Worm (Caenorhabditis elegans) whole organism, L4 larva: ENCODE data around the gene rps-0.
A peak's percentile ranks its signal among the peaks of the same experiment; 100 is the strongest.

ENCODE experiments used
- F26F4.8 ChIP-seq: fragments of 200-800 bp; sonication (Bioruptor generic); conservative IDR thresholded peaks from 2 replicates; pipeline ENCODE4 v1.3.6; 2022; ENCODE audit warnings: missing genetic modification characterization, missing compliant biosample characterization
- ZK546.5 ChIP-seq, 2 experiments: sonication (generic microtip); optimal IDR thresholded peaks; 2 replicates each; lab custom pipeline; 2017; ENCODE audit warnings: missing biosample characterization in 2 of 2, missing genetic modification characterization in 2 of 2
- aha-1 ChIP-seq: fragments of 150-350 bp; peaks from one replicate; lab custom pipeline; 2014; ENCODE audit warnings: missing biosample characterization, missing genetic modification characterization
- arid-1 ChIP-seq: fragments of 200-800 bp; sonication (Bioruptor generic); conservative IDR thresholded peaks from 2 replicates; pipeline ENCODE4 v1.3.6; 2022; ENCODE audit warnings: missing genetic modification reagents, missing genetic modification characterization, missing compliant biosample characterization
- daf-16 ChIP-seq, 3 experiments: sonication (generic microtip); optimal IDR thresholded peaks; 2 replicates each; lab custom pipeline; 2016 to 2017; ENCODE audit warnings: missing genetic modification characterization in 3 of 3, missing genetic modification reagents in 3 of 3, mild to moderate bottlenecking in 2 of 3, missing compliant biosample characterization in 2 of 3, missing biosample characterization in 1 of 3, moderate library complexity in 1 of 3
- dpl-1 ChIP-seq: fragments of 150-350 bp; optimal IDR thresholded peaks from 2 replicates; lab custom pipeline; 2014; ENCODE audit warnings: missing biosample characterization, missing genetic modification reagents, missing genetic modification characterization
- dve-1 ChIP-seq: sonication (generic microtip); optimal IDR thresholded peaks from 2 replicates; lab custom pipeline; 2017; ENCODE audit warnings: antibody characterized with exemption, mild to moderate bottlenecking, missing genetic modification characterization, missing compliant biosample characterization; ENCODE audit not compliant: insufficient read depth
- hif-1 ChIP-seq, 2 experiments: sonication (generic microtip); optimal IDR thresholded peaks; 2 replicates each; lab custom pipeline; 2016 to 2017; ENCODE audit warnings: missing compliant biosample characterization in 2 of 2, missing genetic modification characterization in 2 of 2, missing genetic modification reagents in 2 of 2, missing genotype in 2 of 2, mild to moderate bottlenecking in 1 of 2
- hlh-11 ChIP-seq: fragments of 200-800 bp; sonication (Bioruptor generic); optimal IDR thresholded peaks from 2 replicates; lab custom pipeline; 2018; ENCODE audit warnings: mild to moderate bottlenecking, missing genetic modification characterization, missing compliant biosample characterization
- lim-7 ChIP-seq: fragments of 200-800 bp; sonication (Bioruptor generic); IDR thresholded peaks from 2 replicates; pipeline ENCODE4 v1.3.6; 2022; ENCODE audit warnings: missing genetic modification characterization, missing compliant biosample characterization
- lin-38 ChIP-seq: fragments of 200-800 bp; sonication (Bioruptor generic); IDR thresholded peaks from 2 replicates; pipeline ENCODE4 v1.3.6; 2022; ENCODE audit warnings: missing genetic modification reagents, missing genetic modification characterization, missing compliant biosample characterization
- mxl-3 ChIP-seq: fragments of 200-800 bp; sonication (Bioruptor generic); optimal IDR thresholded peaks from 2 replicates; lab custom pipeline; 2018; ENCODE audit warnings: mild to moderate bottlenecking, missing genetic modification characterization, missing compliant biosample characterization
- nhr-11 ChIP-seq: fragments of 150-350 bp; optimal IDR thresholded peaks from 2 replicates; lab custom pipeline; 2014; ENCODE audit warnings: missing biosample characterization, missing genetic modification characterization
- nhr-28 ChIP-seq: fragments of 150-350 bp; optimal IDR thresholded peaks from 2 replicates; lab custom pipeline; 2014; ENCODE audit warnings: missing biosample characterization, missing genetic modification characterization
- nhr-6 ChIP-seq: fragments of 150-350 bp; optimal IDR thresholded peaks from 2 replicates; lab custom pipeline; 2014; ENCODE audit warnings: missing biosample characterization, missing genetic modification characterization
- pqm-1 ChIP-seq: sonication (generic microtip); optimal IDR thresholded peaks from 2 replicates; lab custom pipeline; 2017; ENCODE audit warnings: missing biosample characterization, missing genetic modification characterization
- unc-130 ChIP-seq: sonication (generic microtip); optimal IDR thresholded peaks from 2 replicates; lab custom pipeline; 2016; ENCODE audit warnings: missing genetic modification reagents, missing genetic modification characterization, missing compliant biosample characterization
- unc-62 ChIP-seq, 3 experiments: fragments of 150-350 bp in 1 of 3; sonication (generic microtip); optimal IDR thresholded peaks in 2 of 3; peaks in 1 of 3; 1 replicate in 1 of 3; 2 replicates in 2 of 3; lab custom pipeline; 2014 to 2017; ENCODE audit warnings: missing biosample characterization in 3 of 3, missing genetic modification characterization in 3 of 3, missing genetic modification reagents in 3 of 3, missing genotype in 1 of 3
- zip-2 ChIP-seq: fragments of 150-350 bp; optimal IDR thresholded peaks from 2 replicates; lab custom pipeline; 2014; ENCODE audit warnings: missing biosample characterization, missing genetic modification characterization

rps-0 gene

DNA sequence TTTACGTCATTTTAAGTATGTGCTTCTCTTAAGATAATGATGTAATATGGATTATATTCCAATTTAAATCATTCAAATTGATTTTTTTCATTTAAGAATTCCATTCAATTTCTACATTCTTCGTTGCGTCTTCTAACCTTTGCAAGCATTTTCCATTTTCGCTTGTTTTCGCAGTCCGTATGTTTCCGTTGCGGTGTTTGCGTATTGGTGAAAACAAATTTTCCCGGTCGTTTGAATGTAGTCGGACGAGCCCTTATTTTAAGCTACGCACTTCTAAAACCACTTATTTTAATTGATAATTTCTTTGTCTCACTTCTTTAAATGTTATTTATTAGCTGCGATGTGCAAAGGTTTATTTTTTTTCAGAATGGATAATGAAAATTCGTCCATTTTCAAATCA lies 31.9 kb upstream of the rps-0 start, which contains the start of gene mel-28:
TSS of gene mel-28 (plus strand) at position 367 of the 400 bp plus-strand sequence.
- no peak for TF ChIP-seq daf-16 (GFP tag; optimal IDR thresholded peaks at IDR 0.05; lab: Kevin White, UChicago)
- TF ChIP-seq daf-16 (tag; optimal IDR thresholded peaks at IDR 0.05; lab: Kevin White, UChicago): peak; percentile 36
- TF ChIP-seq dpl-1 (GFP tag; lab: Kevin White, UChicago): peak; percentile 71
- no peak for TF ChIP-seq zip-2 (tag; lab: Kevin White, UChicago)

ce11 chrIII:4785131-4785530 lies 31.3 kb upstream of the rps-0 start, which contains the start of gene enu-3.2:
Gene enu-3.2 (minus strand): TSS chrIII:4785235.
- TF ChIP-seq unc-130 (GFP tag; lab: Kevin White, UChicago): peak; percentile 23
- TF ChIP-seq lin-38 (GFP tag; lab: Robert Waterston, UW): peak; percentile 19; the same call in 1 of the 2 replicates
- 0 out of 2 replicates have a peak, but pooled peaks have one; percentile 8 for TF ChIP-seq arid-1 (GFP tag; lab: Robert Waterston, UW)

DNA sequence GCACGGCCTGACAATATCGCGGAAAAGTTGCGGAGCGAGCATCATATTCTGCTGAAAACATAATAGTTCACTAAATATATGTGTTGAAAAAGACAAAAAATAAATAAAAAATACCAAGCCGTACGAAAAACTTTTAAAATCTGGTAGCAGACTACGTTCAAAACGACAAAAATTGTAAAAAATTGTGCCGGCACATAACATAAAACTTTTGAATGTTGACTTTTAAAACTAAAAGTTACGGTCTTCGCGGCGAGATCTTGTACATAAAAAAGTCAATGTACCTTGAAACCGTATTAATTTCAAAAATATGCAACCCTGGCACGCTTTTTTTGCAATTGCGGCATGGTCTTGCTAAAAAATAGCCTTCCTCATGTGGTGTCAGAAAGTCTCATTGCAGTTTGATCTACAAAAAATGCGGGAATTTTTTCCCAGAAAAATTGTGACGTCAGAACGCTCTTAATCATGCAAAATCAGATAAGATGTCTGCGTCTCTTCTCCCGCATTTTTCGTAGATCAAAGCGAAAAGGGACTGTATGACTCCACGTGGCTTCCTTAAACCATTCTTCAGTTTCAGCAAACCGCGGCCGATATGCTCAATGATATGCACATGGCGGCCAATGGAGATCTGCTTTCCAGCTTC lies 28.2 kb upstream of the rps-0 start, which contains the start of the genes gex-5 and C38D4.10:
TSS of gene gex-5 (minus strand) at position 51 of the 640 bp plus-strand sequence.
TSS of gene C38D4.10 (plus strand) at position 590 of the 640 bp plus-strand sequence.
- TF ChIP-seq unc-130 (GFP tag; lab: Kevin White, UChicago): peak; percentile 55

ce11 chrIII:4779855-4780254 lies 26.0 kb upstream of the rps-0 start, which contains the start of gene B0393.9:
Gene B0393.9 (minus strand): TSS chrIII:4780157.
- TF ChIP-seq mxl-3 (GFP tag; lab: Kevin White, UChicago): no peak
- TF ChIP-seq nhr-28 (tag; lab: Kevin White, UChicago): peak; percentile 35
- peak; percentile 30 for TF ChIP-seq hlh-11
- TF ChIP-seq dve-1 (tag; lab: Kevin White, UChicago): peak; percentile 31
- no peak for TF ChIP-seq daf-16 (GFP tag; optimal IDR thresholded peaks at IDR 0.05; lab: Kevin White, UChicago)
- TF ChIP-seq daf-16 (tag; optimal IDR thresholded peaks at IDR 0.05; lab: Kevin White, UChicago): peak; percentile 73
- TF ChIP-seq nhr-11: no peak
- no peak for TF ChIP-seq hif-1 (tag; optimal IDR thresholded peaks at IDR 0.05; lab: Kevin White, UChicago)
- peak; percentile 12 for TF ChIP-seq pqm-1

ce11 chrIII:4778003-4778402 lies 24.2 kb upstream of the rps-0 start, which contains the start of gene B0393.7:
Gene B0393.7 (minus strand): TSS chrIII:4778103.
- TF ChIP-seq daf-16 (GFP tag; optimal IDR thresholded peaks at IDR 0.05; lab: Kevin White, UChicago) (no peak), daf-16 (tag; optimal IDR thresholded peaks at IDR 0.05; lab: Kevin White, UChicago) (peak; percentile 17), ZK546.5 (tag; optimal IDR thresholded peaks at IDR 0.05; lab: Kevin White, UChicago) (no peak), aha-1 (tag; lab: Kevin White, UChicago) (peak; percentile 88)

DNA sequence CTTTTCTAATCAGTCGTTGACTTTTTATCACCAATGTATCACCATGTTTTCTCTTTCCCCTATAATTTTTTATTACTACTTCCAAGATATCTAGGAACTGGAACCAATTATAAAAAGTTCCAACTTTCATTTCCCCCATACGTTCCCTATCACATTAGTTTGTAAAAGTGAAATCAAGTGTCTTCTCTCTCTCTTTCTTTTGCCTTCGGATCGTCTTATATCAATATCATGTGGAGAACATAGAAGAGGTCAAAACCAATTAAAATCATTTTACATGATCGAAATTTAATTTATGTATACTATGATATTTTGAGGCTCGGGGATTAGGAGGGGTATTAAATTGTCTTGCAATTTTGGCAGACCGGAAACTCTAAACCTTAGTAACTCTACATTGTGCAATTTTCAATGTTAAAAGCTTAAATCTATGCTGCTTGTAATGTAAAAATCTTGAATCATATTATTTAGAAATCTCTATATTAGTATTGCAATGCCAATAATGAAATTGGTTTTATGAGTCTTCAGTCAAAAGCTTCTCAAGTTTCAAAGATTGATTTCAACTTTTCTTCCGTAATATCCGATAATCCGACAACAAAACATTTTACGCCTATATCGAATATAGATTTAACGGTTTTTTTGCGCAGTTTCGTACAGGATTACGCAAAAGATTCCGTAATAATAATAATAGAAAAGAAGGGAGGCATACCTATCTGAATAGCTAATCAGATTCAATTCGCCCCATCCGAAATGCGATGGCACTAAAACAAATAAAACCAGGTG lies 14.2 kb upstream of the rps-0 start:
- peak; percentile 96 for TF ChIP-seq aha-1 (tag; lab: Kevin White, UChicago)
- no peak for TF ChIP-seq F26F4.8 (GFP tag; lab: Robert Waterston, UW)
- TF ChIP-seq, all 104 proteins: peak for 1

- TF ChIP-seq unc-62 (GFP tag; optimal IDR thresholded peaks at IDR 0.05 in 1 of 2; lab: Kevin White, UChicago): peak in 1 of 2 experiments; percentile 75
- no peak for TF ChIP-seq unc-62 (tag; optimal IDR thresholded peaks at IDR 0.05; lab: Kevin White, UChicago)
- TF ChIP-seq nhr-28 (tag; lab: Kevin White, UChicago): peak; percentile 47
- peak; percentile 9 for TF ChIP-seq mxl-3 (GFP tag; lab: Kevin White, UChicago)
- no peak for TF ChIP-seq nhr-6
Measured at ce11 chrIII:4766842-4767241, 13.0 kb upstream of the rps-0 start.

- TF ChIP-seq aha-1 (tag; lab: Kevin White, UChicago) (peak; percentile 4), mxl-3 (GFP tag; lab: Kevin White, UChicago) (peak; percentile 18), lim-7 (GFP tag; lab: Robert Waterston, UW) (no peak)
Measured at ce11 chrIII:4765474-4765873, 11.6 kb upstream of the rps-0 start, which contains the start of gene B0393.5. Gene B0393.5 (plus strand): TSS chrIII:4765774.
